Fruit fly (Drosophila melanogaster) whole organism, embryonic: ENCODE results near the gene Tim17a2.

Experiments
- CG10147 ChIP-seq: fragments of 200-800 bp; sonication (Bioruptor generic); optimal IDR thresholded peaks from 2 replicates; lab custom pipeline; 2019; ENCODE audit warnings: missing biosample characterization, mild to moderate bottlenecking, missing genetic modification characterization, moderate library complexity
- CG1024 ChIP-seq: fragments of 200-800 bp; sonication (Bioruptor generic); IDR thresholded peaks from 2 replicates; pipeline ENCODE4 v1.3.6; 2022; ENCODE audit warnings: missing biosample characterization, missing genetic modification characterization
- CG10366 ChIP-seq: fragments of 200-800 bp; sonication (Bioruptor generic); IDR thresholded peaks from 2 replicates; pipeline ENCODE4 v1.3.6; 2022; ENCODE audit warnings: missing biosample characterization, missing genetic modification characterization
- CG10543 ChIP-seq: fragments of 200-800 bp; sonication (Bioruptor generic); optimal IDR thresholded peaks from 3 replicates; lab custom pipeline; 2017; ENCODE audit warnings: missing biosample characterization, mild to moderate bottlenecking, missing genetic modification characterization, moderate library complexity
- CG10654 ChIP-seq: fragments of 200-800 bp; sonication (Bioruptor generic); optimal IDR thresholded peaks from 2 replicates; lab custom pipeline; 2016; ENCODE audit warnings: missing biosample characterization, missing genetic modification characterization
- CG10979 ChIP-seq: fragments of 200-800 bp; sonication (Bioruptor generic); optimal IDR thresholded peaks from 2 replicates; lab custom pipeline; 2018; ENCODE audit warnings: missing biosample characterization, mild to moderate bottlenecking, missing genetic modification characterization, moderate library complexity
- CG13894 ChIP-seq: fragments of 200-800 bp; sonication (Bioruptor generic); optimal IDR thresholded peaks from 3 replicates; lab custom pipeline; 2018; ENCODE audit warnings: missing biosample characterization, mild to moderate bottlenecking, missing genetic modification characterization, moderate library complexity
- CG14710 ChIP-seq: fragments of 200-800 bp; sonication (Bioruptor generic); optimal IDR thresholded peaks from 3 replicates; lab custom pipeline; 2019; ENCODE audit warnings: missing biosample characterization, mild to moderate bottlenecking, missing genetic modification characterization, moderate library complexity
- CG14965 ChIP-seq: fragments of 200-800 bp; sonication (Bioruptor generic); optimal IDR thresholded peaks from 2 replicates; lab custom pipeline; 2016; ENCODE audit warnings: missing biosample characterization, missing genetic modification characterization, borderline replicate concordance
- CG15514 ChIP-seq: fragments of 200-800 bp; sonication (Bioruptor generic); optimal IDR thresholded peaks from 3 replicates; lab custom pipeline; 2017; ENCODE audit warnings: missing biosample characterization, missing genetic modification characterization, mild to moderate bottlenecking, moderate library complexity, missing genetic modification reagents
- CG15696 ChIP-seq: fragments of 200-800 bp; sonication (Bioruptor generic); optimal IDR thresholded peaks from 2 replicates; lab custom pipeline; 2019; ENCODE audit warnings: missing biosample characterization, mild to moderate bottlenecking, missing genetic modification characterization, moderate library complexity
- CG1603 ChIP-seq: fragments of 200-800 bp; sonication (Bioruptor generic); optimal IDR thresholded peaks from 2 replicates; lab custom pipeline; 2019; ENCODE audit warnings: missing biosample characterization, mild to moderate bottlenecking, missing genetic modification characterization, moderate library complexity
- CG16815 ChIP-seq: fragments of 200-800 bp; sonication (Bioruptor generic); optimal IDR thresholded peaks from 3 replicates; lab custom pipeline; 2017; ENCODE audit warnings: missing biosample characterization, mild to moderate bottlenecking, missing genetic modification characterization
- CG16863 ChIP-seq: fragments of 200-800 bp; sonication (Bioruptor generic); optimal IDR thresholded peaks from 3 replicates; lab custom pipeline; 2016; ENCODE audit warnings: missing biosample characterization, missing genetic modification characterization
- CG18619 ChIP-seq: fragments of 200-800 bp; sonication (Bioruptor generic); optimal IDR thresholded peaks from 3 replicates; lab custom pipeline; 2017; ENCODE audit warnings: missing biosample characterization, mild to moderate bottlenecking, missing genetic modification characterization
- CG3281 ChIP-seq: fragments of 200-800 bp; sonication (Bioruptor generic); optimal IDR thresholded peaks from 3 replicates; lab custom pipeline; 2017; ENCODE audit warnings: missing biosample characterization, mild to moderate bottlenecking, missing genetic modification characterization
- CG4360 ChIP-seq: fragments of 200-800 bp; sonication (Bioruptor generic); IDR thresholded peaks from 2 replicates; pipeline ENCODE4 v1.3.6; 2022; ENCODE audit warnings: missing biosample characterization, missing genetic modification characterization
- CG6689 ChIP-seq: fragments of 200-800 bp; sonication (Bioruptor generic); IDR thresholded peaks from 2 replicates; pipeline ENCODE4 v1.3.6; 2022; ENCODE audit warnings: missing biosample characterization, missing genetic modification characterization
- CG7556 ChIP-seq: fragments of 200-800 bp; sonication (Bioruptor generic); optimal IDR thresholded peaks from 2 replicates; lab custom pipeline; 2017; ENCODE audit warnings: missing biosample characterization, mild to moderate bottlenecking, missing genetic modification characterization
- CG7963 ChIP-seq: fragments of 200-800 bp; sonication (Bioruptor generic); IDR thresholded peaks from 3 replicates; pipeline ENCODE4 v1.3.6; 2022; ENCODE audit warnings: missing biosample characterization, missing genetic modification characterization; ENCODE audit not compliant: partially characterized antibody
- CG9215 ChIP-seq: fragments of 200-800 bp; sonication (Bioruptor generic); IDR thresholded peaks from 2 replicates; pipeline ENCODE4 v1.3.6; 2022; ENCODE audit warnings: missing biosample characterization, missing genetic modification characterization
- CG9727 ChIP-seq: fragments of 200-800 bp; sonication (Bioruptor generic); optimal IDR thresholded peaks from 3 replicates; lab custom pipeline; 2017; ENCODE audit warnings: missing biosample characterization, mild to moderate bottlenecking, missing genetic modification characterization
- E2f2 ChIP-seq: fragments of 200-800 bp; sonication (Bioruptor generic); IDR thresholded peaks from 2 replicates; pipeline ENCODE4 v1.3.6; 2022; ENCODE audit warnings: missing biosample characterization, missing genetic modification characterization
- HLH4C ChIP-seq: fragments of 200-800 bp; sonication (Bioruptor generic); IDR thresholded peaks from 3 replicates; pipeline ENCODE4 v1.3.6; 2022; ENCODE audit warnings: missing biosample characterization, missing genetic modification characterization; ENCODE audit not compliant: partially characterized antibody
- Mad ChIP-seq: fragments of 200-800 bp; sonication (Bioruptor generic); optimal IDR thresholded peaks from 2 replicates; lab custom pipeline; 2016; ENCODE audit warnings: missing biosample characterization, missing genetic modification characterization
- Meics ChIP-seq: fragments of 200-800 bp; sonication (Bioruptor generic); optimal IDR thresholded peaks from 2 replicates; lab custom pipeline; 2017; ENCODE audit warnings: missing biosample characterization, mild to moderate bottlenecking, missing genetic modification characterization
- Rfx ChIP-seq: fragments of 200-800 bp; sonication (Bioruptor generic); IDR thresholded peaks from 2 replicates; pipeline ENCODE4 v1.3.6; 2022; ENCODE audit warnings: missing biosample characterization, missing genetic modification characterization
- Scr ChIP-seq: fragments of 200-800 bp; sonication (Bioruptor generic); IDR thresholded peaks from 2 replicates; pipeline ENCODE4 v1.3.6; 2022; ENCODE audit warnings: missing biosample characterization, missing genetic modification characterization; ENCODE audit not compliant: partially characterized antibody
- Side ChIP-seq: fragments of 200-800 bp; sonication (Bioruptor generic); optimal IDR thresholded peaks from 2 replicates; lab custom pipeline; 2016; ENCODE audit warnings: missing biosample characterization, missing genetic modification characterization
- Six4 ChIP-seq: fragments of 200-800 bp; sonication (Bioruptor generic); optimal IDR thresholded peaks from 2 replicates; lab custom pipeline; 2016; ENCODE audit warnings: missing biosample characterization, missing genetic modification characterization
- Taf1 ChIP-seq: fragments of 200-800 bp; sonication (Bioruptor generic); IDR thresholded peaks from 2 replicates; pipeline ENCODE4 v1.3.6; 2022; ENCODE audit warnings: missing biosample characterization, missing genetic modification characterization
- ase ChIP-seq: fragments of 200-800 bp; sonication (Bioruptor generic); IDR thresholded peaks from 3 replicates; pipeline ENCODE4 v1.3.6; 2022; ENCODE audit warnings: missing biosample characterization, missing genetic modification characterization
- az2 ChIP-seq: fragments of 200-800 bp; sonication (Bioruptor generic); optimal IDR thresholded peaks from 3 replicates; lab custom pipeline; 2016; ENCODE audit warnings: missing biosample characterization, missing genetic modification characterization
- chif ChIP-seq, 2 experiments: fragments of 200-800 bp; sonication (Bioruptor generic); optimal IDR thresholded peaks; 3 replicates each; lab custom pipeline; 2016; ENCODE audit warnings: missing biosample characterization in 2 of 2, missing genetic modification characterization in 2 of 2
- exex ChIP-seq: fragments of 200-800 bp; sonication (Bioruptor generic); optimal IDR thresholded peaks from 4 replicates; lab custom pipeline; 2018; ENCODE audit warnings: missing biosample characterization, mild to moderate bottlenecking, missing genetic modification characterization, moderate library complexity
- fd102C ChIP-seq: fragments of 200-800 bp; sonication (Bioruptor generic); optimal IDR thresholded peaks from 2 replicates; lab custom pipeline; 2018; ENCODE audit warnings: missing biosample characterization, mild to moderate bottlenecking, missing genetic modification characterization, moderate library complexity
- gem ChIP-seq: fragments of 200-800 bp; sonication (Bioruptor generic); optimal IDR thresholded peaks from 2 replicates; lab custom pipeline; 2019; ENCODE audit warnings: missing biosample characterization, mild to moderate bottlenecking, missing genetic modification characterization, moderate library complexity
- gsb-n ChIP-seq: fragments of 200-800 bp; sonication (Bioruptor generic); optimal IDR thresholded peaks from 3 replicates; lab custom pipeline; 2018; ENCODE audit warnings: missing biosample characterization, mild to moderate bottlenecking, missing genetic modification characterization
- kay ChIP-seq: fragments of 200-800 bp; sonication (Bioruptor generic); optimal IDR thresholded peaks from 2 replicates; lab custom pipeline; 2016; ENCODE audit warnings: missing biosample characterization, missing genetic modification characterization
- mam ChIP-seq: fragments of 200-800 bp; sonication (Bioruptor generic); optimal IDR thresholded peaks from 3 replicates; lab custom pipeline; 2016; ENCODE audit warnings: missing biosample characterization, missing genetic modification characterization
- mld ChIP-seq: fragments of 200-800 bp; sonication (Bioruptor generic); IDR thresholded peaks from 3 replicates; pipeline ENCODE4 v1.3.6; 2022; ENCODE audit warnings: missing biosample characterization, missing genetic modification characterization; ENCODE audit not compliant: partially characterized antibody
- pzg ChIP-seq: fragments of 200-800 bp; sonication (Bioruptor generic); optimal IDR thresholded peaks from 3 replicates; lab custom pipeline; 2018; ENCODE audit warnings: missing biosample characterization, mild to moderate bottlenecking, missing genetic modification characterization, moderate library complexity
- ranshi ChIP-seq: fragments of 200-800 bp; sonication (Bioruptor generic); IDR thresholded peaks from 2 replicates; pipeline ENCODE4 v1.3.6; 2022; ENCODE audit warnings: missing biosample characterization, missing genetic modification characterization
- ssp ChIP-seq: fragments of 200-800 bp; sonication (Bioruptor generic); IDR thresholded peaks from 2 replicates; pipeline ENCODE4 v1.3.6; 2022; ENCODE audit warnings: missing biosample characterization, missing genetic modification characterization
- sug ChIP-seq: fragments of 200-800 bp; optimal IDR thresholded peaks from 2 replicates; lab custom pipeline; 2019; ENCODE audit warnings: missing biosample characterization, mild to moderate bottlenecking, missing genetic modification characterization, moderate library complexity
- trem ChIP-seq: fragments of 200-800 bp; optimal IDR thresholded peaks from 3 replicates; lab custom pipeline; 2019; ENCODE audit warnings: missing biosample characterization, mild to moderate bottlenecking, missing genetic modification characterization, moderate library complexity
- vvl ChIP-seq: fragments of 200-800 bp; sonication (Bioruptor generic); IDR thresholded peaks from 2 replicates; pipeline ENCODE4 v1.3.6; 2022; ENCODE audit warnings: missing biosample characterization, missing genetic modification characterization
- zfh2 ChIP-seq: fragments of 200-800 bp; sonication (Bioruptor generic); optimal IDR thresholded peaks from 2 replicates; lab custom pipeline; 2016; ENCODE audit warnings: missing biosample characterization, missing genetic modification characterization

Gene Tim17a2

DNA sequence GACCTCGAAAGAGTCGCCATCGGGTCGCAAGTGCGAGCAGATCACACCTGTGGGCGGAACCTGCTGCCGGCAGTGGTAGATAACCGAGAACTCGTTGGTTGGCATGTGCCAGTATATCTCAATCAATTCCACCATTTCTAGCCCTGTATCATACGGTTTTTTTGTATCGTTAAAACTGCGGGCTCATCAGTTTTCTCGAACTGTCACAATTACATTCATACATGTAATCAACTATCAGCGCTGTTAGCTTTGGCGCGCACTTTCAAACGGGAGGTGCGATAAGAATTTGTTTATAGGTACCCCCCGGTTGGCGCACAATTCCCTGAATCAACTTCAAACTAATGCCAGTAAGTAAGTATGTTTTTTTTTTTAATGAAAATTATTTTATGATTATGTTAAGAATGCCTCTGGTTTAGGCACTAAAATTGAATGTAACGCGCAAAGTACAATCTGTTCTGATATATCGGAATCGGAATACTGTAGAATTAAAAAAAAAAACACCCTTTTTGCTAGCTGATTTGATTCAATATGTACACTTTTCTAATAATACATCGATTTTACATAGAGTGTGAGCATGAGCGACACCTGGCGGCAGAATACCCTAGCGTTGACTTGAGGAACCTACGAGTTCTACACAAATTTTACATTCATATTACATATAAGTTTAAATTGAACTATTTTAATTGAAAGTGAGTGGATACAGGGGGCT is 36.3 kb upstream of the Tim17a2 start (continued):
- peak; percentile 83 for TF ChIP-seq Rfx
- peak; percentile 67 for TF ChIP-seq vvl (GFP tag; lab: Robert Waterston, UW)
- TF ChIP-seq Mad, result peak; percentile 37
- 0 out of 2 replicates have a peak, but pooled peaks have one; percentile 20 for TF ChIP-seq CG6689
- peak; percentile 54 for TF ChIP-seq CG18619 (GFP tag; lab: Kevin White, UChicago)
- peak; percentile 14 for TF ChIP-seq CG10147
- TF ChIP-seq zfh2 (GFP tag; lab: Kevin White, UChicago), result peak; percentile 46
- peak; percentile 70 for TF ChIP-seq sug (tag; lab: Kevin White, UChicago)
- TF ChIP-seq CG14965 (GFP tag; lab: Kevin White, UChicago), result peak; percentile 83
- peak; percentile 70 for TF ChIP-seq az2 (GFP tag; lab: Kevin White, UChicago)
- TF ChIP-seq CG9215 (GFP tag; lab: Robert Waterston, UW), result no peak
- peak; percentile 43 for TF ChIP-seq CG16863 (GFP tag; lab: Kevin White, UChicago)
- peak; percentile 43; the same call in 1 of the 3 replicates for TF ChIP-seq CG7963 (GFP tag; lab: Robert Waterston, UW)
- TF ChIP-seq Taf1 (GFP tag; lab: Robert Waterston, UW), result 0 out of 2 replicates have a peak, but pooled peaks have one; percentile 27
- peak; percentile 91 for TF ChIP-seq CG10366 (GFP tag; lab: Robert Waterston, UW)
- TF ChIP-seq CG1603 (tag; lab: Kevin White, UChicago), result peak; percentile 68
- TF ChIP-seq ase (GFP tag; lab: Robert Waterston, UW), result peak; percentile 48; the same call in 1 of the 3 replicates
- TF ChIP-seq mld, result no peak
- TF ChIP-seq ssp (GFP tag; lab: Robert Waterston, UW), result peak; percentile 55
- TF ChIP-seq Six4 (GFP tag; lab: Kevin White, UChicago), result no peak
- TF ChIP-seq Scr (GFP tag; lab: Robert Waterston, UW), result peak; percentile 33
- peak; percentile 55 for TF ChIP-seq CG15514 (GFP tag; lab: Kevin White, UChicago)
- peak; percentile 29 for TF ChIP-seq kay (GFP tag; lab: Kevin White, UChicago)
- peak; percentile 36 for TF ChIP-seq CG7556
- peak; percentile 67 for TF ChIP-seq CG15696 (tag; lab: Kevin White, UChicago)
- TF ChIP-seq CG4360 (GFP tag; lab: Robert Waterston, UW), result no peak
- peak in 1 of 2 experiments; percentile 76 for TF ChIP-seq chif (GFP tag; optimal IDR thresholded peaks at IDR 0.05; lab: Kevin White, UChicago)
- peak; percentile 3 for TF ChIP-seq CG3281 (GFP tag; lab: Kevin White, UChicago)
- TF ChIP-seq exex, result no peak
- peak; percentile 54 for TF ChIP-seq mam (GFP tag; lab: Kevin White, UChicago)
- TF ChIP-seq Side (GFP tag; lab: Kevin White, UChicago), result peak; percentile 58
- TF ChIP-seq CG14710 (tag; lab: Kevin White, UChicago), result peak; percentile 44
- peak; percentile 45; the same call in 1 of the 3 replicates for TF ChIP-seq HLH4C (GFP tag; lab: Robert Waterston, UW)
- peak; percentile 30 for TF ChIP-seq CG16815
- TF ChIP-seq pzg (GFP tag; lab: Kevin White, UChicago), result peak; percentile 15
- TF ChIP-seq CG10979 (tag; lab: Kevin White, UChicago), result peak; percentile 2
- TF ChIP-seq CG9727 (GFP tag; lab: Kevin White, UChicago), result peak; percentile 25
- peak; percentile 59 for TF ChIP-seq ranshi (GFP tag; lab: Robert Waterston, UW)
- TF ChIP-seq CG10543 (GFP tag; lab: Kevin White, UChicago), result peak; percentile 43
- no peak for TF ChIP-seq gsb-n (tag; lab: Kevin White, UChicago)
- TF ChIP-seq trem (tag; lab: Kevin White, UChicago), result peak; percentile 17
- TF ChIP-seq E2f2 (GFP tag; lab: Robert Waterston, UW), result peak; percentile 80
- peak; percentile 70 for TF ChIP-seq CG13894 (tag; lab: Kevin White, UChicago)
- no peak for TF ChIP-seq fd102C (GFP tag; lab: Kevin White, UChicago)
- TF ChIP-seq CG10654 (GFP tag; lab: Kevin White, UChicago), result peak; percentile 35
- TF ChIP-seq CG1024 (GFP tag; lab: Robert Waterston, UW), result peak; percentile 8; the same call in 1 of the 2 replicates
- peak; percentile 57 for TF ChIP-seq gem (tag; lab: Kevin White, UChicago)
- peak; percentile 60 for TF ChIP-seq Meics (GFP tag; lab: Kevin White, UChicago)
